Fruit fly (Drosophila melanogaster) whole organism, pupa: ENCODE results near the gene Taf12.

ENCODE experiments used
- CG10348 ChIP-seq: fragments of 200-800 bp; sonication (Bioruptor generic); IDR thresholded peaks from 2 replicates; pipeline ENCODE4 v1.3.6; 2022; ENCODE audit warnings: missing biosample characterization, missing genetic modification characterization
- CG12605 ChIP-seq: fragments of 200-800 bp; sonication (Bioruptor generic); IDR thresholded peaks from 2 replicates; pipeline ENCODE4 v1.3.6; 2022; ENCODE audit warnings: missing biosample characterization, missing genetic modification characterization
- CG13204 ChIP-seq: fragments of 200-800 bp; sonication (Bioruptor generic); optimal IDR thresholded peaks from 2 replicates; lab custom pipeline; 2018; ENCODE audit warnings: missing biosample characterization, mild to moderate bottlenecking, missing genetic modification characterization, moderate library complexity
- CG14655 ChIP-seq: fragments of 200-800 bp; sonication (Bioruptor generic); optimal IDR thresholded peaks from 3 replicates; lab custom pipeline; 2017; ENCODE audit warnings: mild to moderate bottlenecking, missing biosample characterization, missing genetic modification reagents, missing genetic modification characterization
- CG15710 ChIP-seq: fragments of 200-800 bp; sonication (Bioruptor generic); optimal IDR thresholded peaks from 2 replicates; lab custom pipeline; 2018; ENCODE audit warnings: missing biosample characterization, mild to moderate bottlenecking, missing genetic modification characterization, moderate library complexity
- CG17806 ChIP-seq: fragments of 200-800 bp; sonication (Bioruptor generic); optimal IDR thresholded peaks from 2 replicates; lab custom pipeline; 2018; ENCODE audit warnings: missing biosample characterization, mild to moderate bottlenecking, missing genetic modification characterization, moderate library complexity
- CG32121 ChIP-seq: fragments of 200-800 bp; sonication (Bioruptor generic); IDR thresholded peaks from 2 replicates; pipeline ENCODE4 v1.3.6; 2022; ENCODE audit warnings: missing biosample characterization, missing genetic modification characterization
- CG34367 ChIP-seq: fragments of 200-800 bp; sonication (Bioruptor generic); optimal IDR thresholded peaks from 2 replicates; lab custom pipeline; 2018; ENCODE audit warnings: missing biosample characterization, mild to moderate bottlenecking, missing genetic modification characterization
- CG4496 ChIP-seq: fragments of 200-800 bp; sonication (Bioruptor generic); IDR thresholded peaks from 3 replicates; pipeline ENCODE4 v1.3.6; 2022; ENCODE audit warnings: missing biosample characterization, missing genetic modification characterization
- CG8159 ChIP-seq: fragments of 200-800 bp; sonication (Bioruptor generic); optimal IDR thresholded peaks from 3 replicates; lab custom pipeline; 2018; ENCODE audit warnings: missing biosample characterization, mild to moderate bottlenecking, missing genetic modification characterization, moderate library complexity
- CG8301 ChIP-seq: fragments of 200-800 bp; sonication (Bioruptor generic); optimal IDR thresholded peaks from 2 replicates; lab custom pipeline; 2018; ENCODE audit warnings: missing biosample characterization, mild to moderate bottlenecking, missing genetic modification characterization
- CG9948 ChIP-seq: fragments of 200-800 bp; sonication (Bioruptor generic); optimal IDR thresholded peaks from 2 replicates; lab custom pipeline; 2018; ENCODE audit warnings: missing biosample characterization, mild to moderate bottlenecking, missing genetic modification characterization, moderate library complexity
- D1 ChIP-seq: fragments of 200-800 bp; sonication (Bioruptor generic); optimal IDR thresholded peaks from 2 replicates; lab custom pipeline; 2018; ENCODE audit warnings: missing biosample characterization, mild to moderate bottlenecking, missing genetic modification characterization, moderate library complexity
- EcR ChIP-seq: fragments of 200-800 bp; sonication (Bioruptor generic); optimal IDR thresholded peaks from 3 replicates; lab custom pipeline; 2019; ENCODE audit warnings: missing biosample characterization, missing genetic modification characterization, mild to moderate bottlenecking, moderate library complexity, missing genetic modification reagents
- Ets98B ChIP-seq: fragments of 200-800 bp; sonication (Bioruptor generic); IDR thresholded peaks from 2 replicates; pipeline ENCODE4 v1.3.6; 2022; ENCODE audit warnings: missing biosample characterization, missing genetic modification characterization
- Pif1A ChIP-seq: fragments of 200-800 bp; sonication (Bioruptor generic); optimal IDR thresholded peaks from 3 replicates; lab custom pipeline; 2016; ENCODE audit warnings: missing biosample characterization, missing genetic modification characterization
- Pif1B ChIP-seq: fragments of 200-800 bp; sonication (Bioruptor generic); optimal IDR thresholded peaks from 3 replicates; lab custom pipeline; 2016; ENCODE audit warnings: missing biosample characterization, missing genetic modification characterization
- Snoo ChIP-seq: fragments of 200-800 bp; sonication (Bioruptor generic); optimal IDR thresholded peaks from 3 replicates; lab custom pipeline; 2017; ENCODE audit warnings: missing biosample characterization, mild to moderate bottlenecking, missing genetic modification characterization, inconsistent platforms
- fd96Ca ChIP-seq: fragments of 200-800 bp; sonication (Bioruptor generic); IDR thresholded peaks from 3 replicates; pipeline ENCODE4 v1.3.6; 2022; ENCODE audit warnings: missing biosample characterization, missing genetic modification characterization
- gl ChIP-seq: fragments of 200-800 bp; sonication (Bioruptor generic); optimal IDR thresholded peaks from 2 replicates; lab custom pipeline; 2018; ENCODE audit warnings: missing biosample characterization, mild to moderate bottlenecking, missing genetic modification characterization
- rn ChIP-seq: fragments of 200-800 bp; sonication (Bioruptor generic); IDR thresholded peaks from 2 replicates; pipeline ENCODE4 v1.3.6; 2022; ENCODE audit warnings: missing biosample characterization, missing genetic modification characterization

Gene Taf12

dm6 chr3R:11661187-11661586 is 18.3 kb downstream of the Taf12 start:
- TF ChIP-seq D1: no peak
- peak; percentile 14; the same call in 1 of the 3 replicates for TF ChIP-seq fd96Ca
- TF ChIP-seq CG14655 (GFP tag; lab: Kevin White, UChicago): peak; percentile 36
- peak; percentile 32 for TF ChIP-seq CG8301 (tag; lab: Kevin White, UChicago)
- no peak for TF ChIP-seq CG34367
- no peak for TF ChIP-seq EcR (GFP tag; lab: Kevin White, UChicago)
- TF ChIP-seq CG13204 (GFP tag; lab: Kevin White, UChicago): no peak
- TF ChIP-seq Pif1B (GFP tag; lab: Kevin White, UChicago): no peak
- TF ChIP-seq rn (GFP tag; lab: Robert Waterston, UW): no peak
- no peak for TF ChIP-seq Ets98B
- TF ChIP-seq, all 21 proteins: peak for 3

- TF ChIP-seq CG4496 (peak; percentile 90), CG14655 (GFP tag; lab: Kevin White, UChicago) (peak; percentile 80), CG17806 (tag; lab: Kevin White, UChicago) (peak; percentile 87), rn (GFP tag; lab: Robert Waterston, UW) (peak; percentile 41; the same call in 1 of the 2 replicates), CG12605 (peak; percentile 56; the same call in 1 of the 2 replicates), Snoo (tag; lab: Kevin White, UChicago) (peak; percentile 78), CG13204 (GFP tag; lab: Kevin White, UChicago) (peak; percentile 74), CG34367 (peak; percentile 81), D1 (peak; percentile 25), CG8159 (tag; lab: Kevin White, UChicago) (peak; percentile 87), CG8301 (tag; lab: Kevin White, UChicago) (peak; percentile 78), CG32121 (GFP tag; lab: Robert Waterston, UW) (peak; percentile 76), gl (tag; lab: Kevin White, UChicago) (peak; percentile 76), EcR (GFP tag; lab: Kevin White, UChicago) (peak; percentile 81), CG10348 (no peak), fd96Ca (peak; percentile 62; the same call in 1 of the 3 replicates), Pif1B (GFP tag; lab: Kevin White, UChicago) (peak; percentile 86), Pif1A (GFP tag; lab: Kevin White, UChicago) (peak; percentile 83), CG15710 (tag; lab: Kevin White, UChicago) (peak; percentile 85), CG9948 (tag; lab: Kevin White, UChicago) (peak; percentile 83), Ets98B (peak; percentile 74)
Measured at dm6 chr3R:11657786-11658193, 21.7 kb downstream of the Taf12 start.

- TF ChIP-seq fd96Ca: peak; percentile 99
- TF ChIP-seq Pif1A (GFP tag; lab: Kevin White, UChicago): peak; percentile 99
- peak; percentile 97 for TF ChIP-seq rn (GFP tag; lab: Robert Waterston, UW)
- TF ChIP-seq CG17806 (tag; lab: Kevin White, UChicago): peak; percentile 99
- TF ChIP-seq EcR (GFP tag; lab: Kevin White, UChicago): peak; percentile 60
- TF ChIP-seq CG15710 (tag; lab: Kevin White, UChicago): peak; percentile 99
- TF ChIP-seq CG12605: peak; percentile 99
- TF ChIP-seq CG4496: peak; percentile 99
- peak; percentile 99 for TF ChIP-seq CG9948 (tag; lab: Kevin White, UChicago)
- peak; percentile 99 for TF ChIP-seq Ets98B
- peak; percentile 99 for TF ChIP-seq CG34367
- TF ChIP-seq CG8301 (tag; lab: Kevin White, UChicago): peak; percentile 99
- TF ChIP-seq Snoo (tag; lab: Kevin White, UChicago): peak; percentile 98
- peak; percentile 94 for TF ChIP-seq CG10348
- peak; percentile 98 for TF ChIP-seq gl (tag; lab: Kevin White, UChicago)
- TF ChIP-seq CG13204 (GFP tag; lab: Kevin White, UChicago): peak; percentile 96
- TF ChIP-seq CG32121 (GFP tag; lab: Robert Waterston, UW): peak; percentile 99
- peak; percentile 100 for TF ChIP-seq Pif1B (GFP tag; lab: Kevin White, UChicago)
- TF ChIP-seq CG8159 (tag; lab: Kevin White, UChicago): peak; percentile 99
- peak; percentile 99 for TF ChIP-seq CG14655 (GFP tag; lab: Kevin White, UChicago)
- TF ChIP-seq D1: peak; percentile 97
Measured at dm6 chr3R:11656614-11657216, 22.8 kb downstream of the Taf12 start.

dm6 chr3R:11655873-11656374 is 23.6 kb downstream of the Taf12 start, which contains the start of gene CG42327:
TSS of gene CG42327 (plus strand) at chr3R:11656149.
- peak; percentile 92 for TF ChIP-seq CG9948 (tag; lab: Kevin White, UChicago)
- peak; percentile 91 for TF ChIP-seq CG8159 (tag; lab: Kevin White, UChicago)
- TF ChIP-seq CG13204 (GFP tag; lab: Kevin White, UChicago): peak; percentile 70
- TF ChIP-seq fd96Ca: peak; percentile 97
- peak; percentile 80 for TF ChIP-seq gl (tag; lab: Kevin White, UChicago)
- TF ChIP-seq Ets98B: peak; percentile 98
- peak; percentile 88 for TF ChIP-seq D1
- peak; percentile 96 for TF ChIP-seq CG8301 (tag; lab: Kevin White, UChicago)
- peak; percentile 93 for TF ChIP-seq Snoo (tag; lab: Kevin White, UChicago)
- TF ChIP-seq CG12605: peak; percentile 97
- TF ChIP-seq Pif1A (GFP tag; lab: Kevin White, UChicago): peak; percentile 95
- TF ChIP-seq CG32121 (GFP tag; lab: Robert Waterston, UW): peak; percentile 98
- peak; percentile 11 for TF ChIP-seq EcR (GFP tag; lab: Kevin White, UChicago)
- peak; percentile 97 for TF ChIP-seq CG14655 (GFP tag; lab: Kevin White, UChicago)
- peak; percentile 98 for TF ChIP-seq CG4496
- TF ChIP-seq CG34367: peak; percentile 91
- peak; percentile 97 for TF ChIP-seq Pif1B (GFP tag; lab: Kevin White, UChicago)
- peak; percentile 89 for TF ChIP-seq rn (GFP tag; lab: Robert Waterston, UW)
- TF ChIP-seq CG10348: peak; percentile 63
- peak; percentile 85 for TF ChIP-seq CG15710 (tag; lab: Kevin White, UChicago)
- peak; percentile 95 for TF ChIP-seq CG17806 (tag; lab: Kevin White, UChicago)
- TF ChIP-seq, all 21 proteins: peak for 21
